Worm (Caenorhabditis elegans) whole organism, L2 larva: ENCODE data around the gene C25G4.8.

Experiments used
- C34F6.9 ChIP-seq: fragments of 150-350 bp; optimal IDR thresholded peaks from 2 replicates; lab custom pipeline; 2014; ENCODE audit warnings: missing biosample characterization, missing genetic modification characterization
- F13H6.1 ChIP-seq: sonication (generic microtip); optimal IDR thresholded peaks from 2 replicates; lab custom pipeline; 2016; ENCODE audit warnings: missing genetic modification characterization, missing compliant biosample characterization
- R02D3.7 ChIP-seq: fragments of 150-350 bp; optimal IDR thresholded peaks from 2 replicates; lab custom pipeline; 2014; ENCODE audit warnings: missing biosample characterization, missing genetic modification characterization
- Y55F3AM.14 ChIP-seq: fragments of 200-800 bp; sonication (Bioruptor generic); optimal IDR thresholded peaks from 2 replicates; lab custom pipeline; 2018; ENCODE audit warnings: mild to moderate bottlenecking, missing genetic modification characterization, missing compliant biosample characterization
- ZK546.5 ChIP-seq: sonication (generic microtip); optimal IDR thresholded peaks from 2 replicates; lab custom pipeline; 2017; ENCODE audit warnings: missing biosample characterization, missing genetic modification characterization
- alr-1 ChIP-seq: fragments of 150-350 bp; optimal IDR thresholded peaks from 2 replicates; lab custom pipeline; 2014; ENCODE audit warnings: missing biosample characterization, missing genetic modification characterization
- ama-1 ChIP-seq: fragments of 150-350 bp; optimal IDR thresholded peaks from 2 replicates; lab custom pipeline; 2018; ENCODE audit warnings: inconsistent platforms
- blmp-1 ChIP-seq: sonication (generic microtip); optimal IDR thresholded peaks from 2 replicates; lab custom pipeline; 2017; ENCODE audit warnings: missing genetic modification characterization, mild to moderate bottlenecking, missing compliant biosample characterization, antibody characterized with exemption, moderate library complexity; ENCODE audit not compliant: insufficient read depth
- ceh-16 ChIP-seq: fragments of 150-350 bp; optimal IDR thresholded peaks from 2 replicates; lab custom pipeline; 2014; ENCODE audit warnings: missing biosample characterization, missing genetic modification characterization
- ceh-82 ChIP-seq: fragments of 150-350 bp; optimal IDR thresholded peaks from 2 replicates; lab custom pipeline; 2014; ENCODE audit warnings: missing biosample characterization, missing genetic modification characterization
- crh-2 ChIP-seq: sonication (generic microtip); optimal IDR thresholded peaks from 2 replicates; lab custom pipeline; 2017; ENCODE audit warnings: missing biosample characterization, missing genetic modification characterization
- dmd-4 ChIP-seq: sonication (generic microtip); optimal IDR thresholded peaks from 2 replicates; lab custom pipeline; 2017; ENCODE audit warnings: missing biosample characterization, missing genetic modification characterization
- elt-1 ChIP-seq: fragments of 150-350 bp; optimal IDR thresholded peaks from 2 replicates; lab custom pipeline; 2014; ENCODE audit warnings: missing biosample characterization, missing genetic modification characterization
- elt-3 ChIP-seq: sonication (generic microtip); optimal IDR thresholded peaks from 2 replicates; lab custom pipeline; 2017; ENCODE audit warnings: missing biosample characterization, missing genetic modification characterization
- gmeb-1 ChIP-seq: fragments of 150-350 bp; optimal IDR thresholded peaks from 2 replicates; lab custom pipeline; 2014; ENCODE audit warnings: missing biosample characterization, missing genetic modification characterization
- lin-39 ChIP-seq: fragments of 150-350 bp; optimal IDR thresholded peaks from 2 replicates; lab custom pipeline; 2014; ENCODE audit warnings: missing biosample characterization, missing genetic modification reagents, missing genetic modification characterization
- lsy-2 ChIP-seq, 2 experiments: fragments of 150-350 bp in 1 of 2; sonication (generic microtip) in 1 of 2; optimal IDR thresholded peaks; 2 replicates each; lab custom pipeline; 2014 to 2017; ENCODE audit warnings: missing biosample characterization in 2 of 2, missing genetic modification characterization in 2 of 2
- mab-5 ChIP-seq: fragments of 150-350 bp; optimal IDR thresholded peaks from 2 replicates; lab custom pipeline; 2014; ENCODE audit warnings: missing biosample characterization, missing genetic modification characterization
- mbf-1 ChIP-seq: sonication (generic microtip); optimal IDR thresholded peaks from 2 replicates; lab custom pipeline; 2017; ENCODE audit warnings: missing biosample characterization, missing genetic modification characterization
- mdl-1 ChIP-seq, 2 experiments: fragments of 150-350 bp in 1 of 2; sonication (generic microtip) in 1 of 2; optimal IDR thresholded peaks; 2 replicates each; lab custom pipeline; 2017; ENCODE audit warnings: missing biosample characterization in 2 of 2, missing genetic modification characterization in 2 of 2
- nhr-10 ChIP-seq: sonication (generic microtip); optimal IDR thresholded peaks from 2 replicates; lab custom pipeline; 2017; ENCODE audit warnings: missing biosample characterization, missing genetic modification characterization
- nhr-12 ChIP-seq: fragments of 150-350 bp; optimal IDR thresholded peaks from 2 replicates; lab custom pipeline; 2014; ENCODE audit warnings: missing biosample characterization, missing genetic modification characterization
- nhr-21 ChIP-seq: fragments of 150-350 bp; optimal IDR thresholded peaks from 2 replicates; lab custom pipeline; 2014; ENCODE audit warnings: missing biosample characterization, missing genetic modification characterization
- nhr-23 ChIP-seq: fragments of 150-350 bp; optimal IDR thresholded peaks from 2 replicates; lab custom pipeline; 2014; ENCODE audit warnings: missing biosample characterization, missing genetic modification reagents, missing genetic modification characterization
- nhr-237 ChIP-seq: fragments of 150-350 bp; optimal IDR thresholded peaks from 2 replicates; lab custom pipeline; 2014; ENCODE audit warnings: missing biosample characterization, missing genetic modification characterization
- nhr-25 ChIP-seq: fragments of 150-350 bp; sonication (generic microtip); optimal IDR thresholded peaks from 3 replicates; lab custom pipeline; 2014; ENCODE audit warnings: missing biosample characterization, missing genetic modification characterization
- nhr-6 ChIP-seq: fragments of 150-350 bp; optimal IDR thresholded peaks from 2 replicates; lab custom pipeline; 2014; ENCODE audit warnings: missing biosample characterization, missing genetic modification characterization
- nhr-77 ChIP-seq: fragments of 150-350 bp; optimal IDR thresholded peaks from 2 replicates; lab custom pipeline; 2014; ENCODE audit warnings: missing biosample characterization, missing genetic modification characterization
- sem-4 ChIP-seq: fragments of 150-350 bp; optimal IDR thresholded peaks from 2 replicates; lab custom pipeline; 2014; ENCODE audit warnings: missing biosample characterization, missing genetic modification reagents, missing genetic modification characterization
- sma-3 ChIP-seq: sonication (generic microtip); optimal IDR thresholded peaks from 2 replicates; lab custom pipeline; 2016; ENCODE audit warnings: missing genetic modification reagents, missing genetic modification characterization, missing compliant biosample characterization
- sma-9 ChIP-seq, 2 experiments: fragments of 150-350 bp in 1 of 2; sonication (generic microtip) in 1 of 2; optimal IDR thresholded peaks; 2 replicates each; lab custom pipeline; 2014 to 2016; ENCODE audit warnings: missing genetic modification characterization in 2 of 2, mild to moderate bottlenecking in 1 of 2, missing biosample characterization in 1 of 2, missing compliant biosample characterization in 1 of 2, missing genetic modification reagents in 1 of 2, moderate library complexity in 1 of 2
- snpc-4 ChIP-seq: fragments of 150-350 bp; optimal IDR thresholded peaks from 2 replicates; lab custom pipeline; 2014; ENCODE audit warnings: missing biosample characterization, missing genetic modification characterization
- unc-39 ChIP-seq: fragments of 150-350 bp; optimal IDR thresholded peaks from 2 replicates; lab custom pipeline; 2014; ENCODE audit warnings: missing biosample characterization, missing genetic modification characterization
- unc-55 ChIP-seq: fragments of 150-350 bp; sonication (generic microtip); optimal IDR thresholded peaks from 3 replicates; lab custom pipeline; 2014; ENCODE audit warnings: missing biosample characterization, missing genetic modification reagents, missing genetic modification characterization
- unc-62 ChIP-seq: fragments of 150-350 bp; optimal IDR thresholded peaks from 2 replicates; lab custom pipeline; 2014; ENCODE audit warnings: missing biosample characterization, missing genetic modification reagents, missing genetic modification characterization
- zag-1 ChIP-seq: fragments of 150-350 bp; optimal IDR thresholded peaks from 2 replicates; lab custom pipeline; 2014; ENCODE audit warnings: missing biosample characterization, missing genetic modification characterization
- ztf-11 ChIP-seq: sonication (generic microtip); optimal IDR thresholded peaks from 2 replicates; lab custom pipeline; 2017; ENCODE audit warnings: missing biosample characterization, missing genetic modification characterization
- ztf-4 ChIP-seq: fragments of 150-350 bp; optimal IDR thresholded peaks from 2 replicates; lab custom pipeline; 2014; ENCODE audit warnings: missing biosample characterization, missing genetic modification characterization

C25G4.8 gene

ce11 chrIV:12431755-12432154, 31.5 kb downstream of the C25G4.8 start:
- no peak for TF ChIP-seq nhr-23 (tag; lab: Kevin White, UChicago)
- TF ChIP-seq R02D3.7 (tag; lab: Kevin White, UChicago): no peak
- no peak for TF ChIP-seq sma-9 (GFP tag; optimal IDR thresholded peaks at IDR 0.05; lab: Kevin White, UChicago)
- no peak for TF ChIP-seq sma-9 (tag; optimal IDR thresholded peaks at IDR 0.05; lab: Kevin White, UChicago)
- TF ChIP-seq nhr-21: no peak
- TF ChIP-seq C34F6.9 (tag; lab: Kevin White, UChicago): no peak
- no peak for TF ChIP-seq unc-39 (tag; lab: Kevin White, UChicago)
- TF ChIP-seq nhr-77 (tag; lab: Kevin White, UChicago): no peak
- TF ChIP-seq nhr-25 (tag; lab: Kevin White, UChicago): no peak
- TF ChIP-seq ZK546.5: no peak
- no peak for TF ChIP-seq ztf-11 (tag; lab: Kevin White, UChicago)
- no peak for TF ChIP-seq nhr-237 (tag; lab: Kevin White, UChicago)
- TF ChIP-seq snpc-4 (tag; lab: Kevin White, UChicago): no peak
- no peak for TF ChIP-seq lsy-2 (tag; optimal IDR thresholded peaks at IDR 0.05; lab: Kevin White, UChicago)
- TF ChIP-seq elt-1 (tag; lab: Kevin White, UChicago): no peak
- TF ChIP-seq sem-4 (tag; lab: Kevin White, UChicago): no peak
- no peak for TF ChIP-seq nhr-10 (tag; lab: Kevin White, UChicago)

ce11 chrIV:12429504-12429903, 33.8 kb downstream of the C25G4.8 start:
- peak; percentile 81 for TF ChIP-seq blmp-1
- no peak for TF ChIP-seq nhr-12 (tag; lab: Kevin White, UChicago)
- peak; percentile 66 for TF ChIP-seq nhr-25 (tag; lab: Kevin White, UChicago)
- TF ChIP-seq, all 48 proteins: peak for 2

- TF ChIP-seq nhr-12 (tag; lab: Kevin White, UChicago) (no peak), ceh-82 (tag; lab: Kevin White, UChicago) (no peak), alr-1 (tag; lab: Kevin White, UChicago) (no peak), unc-39 (tag; lab: Kevin White, UChicago) (no peak), C34F6.9 (tag; lab: Kevin White, UChicago) (no peak), sma-3 (no peak), mbf-1 (tag; lab: Kevin White, UChicago) (no peak), dmd-4 (no peak), crh-2 (tag; lab: Kevin White, UChicago) (no peak), elt-3 (tag; lab: Kevin White, UChicago) (no peak), lin-39 (tag; lab: Kevin White, UChicago) (no peak), unc-62 (GFP tag; lab: Kevin White, UChicago) (no peak)
These were observed 34.8 kb downstream of the C25G4.8 start, which contains the start of gene col-130 for ce11 chrIV:12428467-12428866. col-130 (minus strand) TSS chrIV:12428516.

ce11 chrIV:12427687-12428284, 35.5 kb downstream of the C25G4.8 start:
- TF ChIP-seq nhr-10 (tag; lab: Kevin White, UChicago) (no peak), nhr-6 (tag; lab: Kevin White, UChicago) (no peak), ceh-16 (tag; lab: Kevin White, UChicago) (no peak), ama-1 (lab: Kevin White, UChicago) (no peak), unc-55 (GFP tag; lab: Kevin White, UChicago) (no peak), C34F6.9 (tag; lab: Kevin White, UChicago) (no peak), elt-3 (tag; lab: Kevin White, UChicago) (no peak), nhr-25 (tag; lab: Kevin White, UChicago) (no peak), zag-1 (no peak), nhr-77 (tag; lab: Kevin White, UChicago) (no peak), sem-4 (tag; lab: Kevin White, UChicago) (no peak), dmd-4 (no peak), sma-3 (no peak), blmp-1 (no peak), sma-9 (GFP tag; optimal IDR thresholded peaks at IDR 0.05; lab: Kevin White, UChicago) (no peak), sma-9 (tag; optimal IDR thresholded peaks at IDR 0.05; lab: Kevin White, UChicago) (no peak), gmeb-1 (tag; lab: Kevin White, UChicago) (no peak)

ce11 chrIV:12425595-12425994, 37.7 kb downstream of the C25G4.8 start:
- TF ChIP-seq Y55F3AM.14 (GFP tag; lab: Kevin White, UChicago) (no peak), ZK546.5 (no peak), nhr-25 (tag; lab: Kevin White, UChicago) (no peak), mdl-1 (tag; optimal IDR thresholded peaks at IDR 0.05; lab: Kevin White, UChicago) (peak in 1 of 2 experiments; percentile 59), mab-5 (tag; lab: Kevin White, UChicago) (peak; percentile 26), ztf-4 (tag; lab: Kevin White, UChicago) (no peak), C34F6.9 (tag; lab: Kevin White, UChicago) (peak; percentile 9), unc-62 (GFP tag; lab: Kevin White, UChicago) (peak; percentile 44), dmd-4 (no peak), R02D3.7 (tag; lab: Kevin White, UChicago) (no peak), nhr-12 (tag; lab: Kevin White, UChicago) (no peak), sma-3 (no peak), alr-1 (tag; lab: Kevin White, UChicago) (no peak), lsy-2 (tag; optimal IDR thresholded peaks at IDR 0.05; lab: Kevin White, UChicago) (peak in 1 of 2 experiments; percentile 5), ztf-11 (tag; lab: Kevin White, UChicago) (no peak), lin-39 (tag; lab: Kevin White, UChicago) (no peak), zag-1 (no peak), F13H6.1 (no peak)
- TF ChIP-seq, all 48 proteins: peak for 5
